Fruit fly (Drosophila melanogaster): ENCODE data around the gene Afti.
A peak's percentile ranks its signal among the peaks of the same experiment; 100 is the strongest.

Afti gene

dm6 chr3R:14277894-14278522 is 48.5 kb downstream of the Afti start (continued):
- TF ChIP-seq Bgb (GFP tag; IDR thresholded peaks at IDR 0.05; ENCODE audit: partially characterized antibody) (no peak), Oaz (GFP tag; IDR thresholded peaks at IDR 0.05) (peak; percentile 51; the same call in 1 of the 2 replicates), CG10147 (GFP tag; optimal IDR thresholded peaks at IDR 0.05) (no peak), unpg (GFP tag; optimal IDR thresholded peaks at IDR 0.05) (no peak), Ssrp (tag; optimal IDR thresholded peaks at IDR 0.05) (peak; percentile 35), CG3407 (GFP tag; optimal IDR thresholded peaks at IDR 0.05) (no peak), fd102C (GFP tag; optimal IDR thresholded peaks at IDR 0.05) (peak; percentile 94), CG7372 (GFP tag; IDR thresholded peaks at IDR 0.05) (peak; percentile 72), crp (GFP tag; optimal IDR thresholded peaks at IDR 0.05) (peak in 1 of 2 experiments; percentile 10), CG31441 (GFP tag; IDR thresholded peaks at IDR 0.05) (peak; percentile 79), CG13123 (GFP tag; optimal IDR thresholded peaks at IDR 0.05) (no peak), wdn (GFP tag; IDR thresholded peaks at IDR 0.05) (peak; percentile 74), C15 (GFP tag; IDR thresholded peaks at IDR 0.05) (no peak), zf30C (GFP tag; optimal IDR thresholded peaks at IDR 0.05) (peak; percentile 97), chn (GFP tag; optimal IDR thresholded peaks at IDR 0.05) (peak; percentile 56), CG12659 (GFP tag; optimal IDR thresholded peaks at IDR 0.05) (peak; percentile 65), Ets65A (GFP tag) (peak; percentile 92), sens (GFP tag) (peak; percentile 90), lab (GFP tag; optimal IDR thresholded peaks at IDR 0.05) (peak; percentile 91), Mad (GFP tag; optimal IDR thresholded peaks at IDR 0.05) (peak; percentile 25), ro (GFP tag; IDR thresholded peaks at IDR 0.05) (0 out of 2 replicates have a peak, but pooled peaks have one; percentile 12), CG8388 (GFP tag; optimal IDR thresholded peaks at IDR 0.05) (peak; percentile 72), ewg (GFP tag; optimal IDR thresholded peaks at IDR 0.05) (peak; percentile 53), CG6791 (GFP tag; IDR thresholded peaks at IDR 0.05; ENCODE audit: partially characterized antibody) (no peak), tin (GFP tag; optimal IDR thresholded peaks at IDR 0.05) (peak; percentile 74), CG8089 (GFP tag; optimal IDR thresholded peaks at IDR 0.05) (no peak), kni (GFP tag; optimal IDR thresholded peaks at IDR 0.05) (no peak), CG9817 (tag; optimal IDR thresholded peaks at IDR 0.05) (peak; percentile 55), CG17359 (tag; optimal IDR thresholded peaks at IDR 0.05) (no peak), h (optimal IDR thresholded peaks at IDR 0.05) (no peak), sc (optimal IDR thresholded peaks at IDR 0.05) (no peak), sc (GFP tag; optimal IDR thresholded peaks at IDR 0.05) (no peak), grn (GFP tag; optimal IDR thresholded peaks at IDR 0.05) (no peak), bab2 (GFP tag; optimal IDR thresholded peaks at IDR 0.05) (peak; percentile 41), CG3726 (GFP tag; IDR thresholded peaks at IDR 0.05) (no peak), CG1832 (GFP tag; optimal IDR thresholded peaks at IDR 0.05) (peak; percentile 2), pzg (GFP tag; optimal IDR thresholded peaks at IDR 0.05) (no peak), Ptx1 (GFP tag; IDR thresholded peaks at IDR 0.05) (peak; percentile 77), ssp (GFP tag; IDR thresholded peaks at IDR 0.05) (peak; percentile 68), CG18764 (GFP tag; optimal IDR thresholded peaks at IDR 0.05) (peak; percentile 19), az2 (GFP tag; optimal IDR thresholded peaks at IDR 0.05) (peak; percentile 72), dan (GFP tag; IDR thresholded peaks at IDR 0.05) (peak; percentile 43; the same call in 1 of the 2 replicates), CG17802 (tag; optimal IDR thresholded peaks at IDR 0.05) (peak; percentile 10), HLH3B (GFP tag; IDR thresholded peaks at IDR 0.05) (peak; percentile 81), ttk (GFP tag; IDR thresholded peaks at IDR 0.05) (peak; percentile 61), CG17612 (GFP tag; IDR thresholded peaks at IDR 0.05) (0 out of 2 replicates have a peak, but pooled peaks have one; percentile 40), CG7786 (GFP tag; optimal IDR thresholded peaks at IDR 0.05) (no peak), chif (GFP tag; optimal IDR thresholded peaks at IDR 0.05) (peak; percentile 18 to 40), ac (GFP tag; optimal IDR thresholded peaks at IDR 0.05) (peak; percentile 96), cato (GFP tag; optimal IDR thresholded peaks at IDR 0.05; ENCODE audit: borderline replicate concordance) (peak; percentile 36)

Data from whole organism, embryonic.